Worm (Caenorhabditis elegans) whole organism, L4 larva: ENCODE measurements around the gene nspe-6.

Experiments
- ama-1 ChIP-seq: fragments of 150-350 bp; optimal IDR thresholded peaks from 2 replicates; lab custom pipeline; 2014; ENCODE audit warnings: inconsistent platforms, mixed read lengths
- ceh-44 ChIP-seq: fragments of 200-800 bp; sonication (Bioruptor generic); IDR thresholded peaks from 2 replicates; pipeline ENCODE4 v1.3.6; 2022; ENCODE audit warnings: missing genetic modification reagents, missing genetic modification characterization, missing compliant biosample characterization

DNA sequence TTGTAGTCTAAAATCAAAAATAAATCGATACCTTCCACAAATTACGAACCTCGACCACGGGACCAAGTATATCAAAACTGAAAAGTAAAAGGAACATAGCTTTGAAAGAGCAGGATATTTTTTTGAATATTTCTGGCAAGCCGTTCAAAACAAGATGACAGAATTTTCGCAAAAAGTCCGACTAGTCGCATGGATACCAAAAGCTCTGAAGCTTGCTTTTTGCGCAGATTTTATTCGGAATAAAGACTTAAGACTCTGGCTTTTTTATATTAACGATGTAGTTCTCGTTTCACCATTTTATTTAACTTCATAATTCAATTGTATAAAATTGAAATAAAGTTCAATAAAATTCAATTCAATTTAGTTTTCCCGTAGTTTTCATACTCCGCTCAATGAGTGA, 42.4 kb downstream of the nspe-6 start, which contains the start of gene Y38E10A.2:
- no peak for TF ChIP-seq ceh-44 (GFP tag; lab: Robert Waterston, UW)
- TF ChIP-seq ama-1 (lab: Kevin White, UChicago), result no peak
